Worm (Caenorhabditis elegans) whole organism, L3 larva: ENCODE data around the gene F28H6.7.

Experiments used
- hmg-11 ChIP-seq: sonication (generic microtip); optimal IDR thresholded peaks from 2 replicates; lab custom pipeline; 2016; ENCODE audit warnings: missing genetic modification characterization, missing compliant biosample characterization
- nhr-12 ChIP-seq: fragments of 150-350 bp; optimal IDR thresholded peaks from 2 replicates; lab custom pipeline; 2014; ENCODE audit warnings: missing biosample characterization, missing genetic modification characterization
- unc-62 ChIP-seq: fragments of 150-350 bp; sonication (generic microtip); optimal IDR thresholded peaks from 4 replicates; lab custom pipeline; 2014; ENCODE audit warnings: missing biosample characterization, missing genetic modification reagents, missing genetic modification characterization

DNA sequence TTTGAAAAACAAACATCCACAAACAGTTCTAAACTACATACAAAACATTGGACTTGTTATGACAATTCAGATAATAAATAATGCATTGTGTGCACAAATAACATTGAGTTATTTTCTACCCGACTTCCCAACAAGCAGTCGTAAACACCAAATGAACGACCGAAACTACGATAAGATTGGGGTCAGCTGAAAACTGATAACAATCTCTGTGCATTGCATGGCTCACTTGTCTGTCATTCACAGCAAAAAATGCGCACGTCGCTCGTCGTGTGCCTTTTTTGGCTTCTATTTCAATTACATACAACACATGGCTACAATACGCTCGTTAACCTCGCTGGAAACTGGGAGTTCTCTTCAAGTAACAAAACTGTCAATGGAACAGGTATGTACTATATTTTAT, 45.0 kb upstream of the F28H6.7 start, which contains the start of gene C33G3.4:
- TF ChIP-seq hmg-11 (tag; lab: Kevin White, UChicago) (no peak), nhr-12 (no peak), unc-62 (GFP tag; lab: Kevin White, UChicago) (no peak)
